Worm (Caenorhabditis elegans): ENCODE measurements around the gene ZK185.5.

ce11 chrIV:4570599-4570998 is 24.9 kb upstream of the ZK185.5 start:
- TF ChIP-seq aly-2 (tag; optimal IDR thresholded peaks at IDR 0.05), result no peak
- no peak for TF ChIP-seq fos-1 (tag; optimal IDR thresholded peaks at IDR 0.05)
- TF ChIP-seq Y116A8C.19 (tag; optimal IDR thresholded peaks at IDR 0.05; ENCODE audit: borderline replicate concordance), result no peak
- TF ChIP-seq ceh-82 (tag; optimal IDR thresholded peaks at IDR 0.05), result no peak
- TF ChIP-seq nhr-76 (tag; optimal IDR thresholded peaks at IDR 0.05), result no peak
- TF ChIP-seq lsy-2 (tag; optimal IDR thresholded peaks at IDR 0.05), result no peak
- no peak for TF ChIP-seq xbp-1 (tag; optimal IDR thresholded peaks at IDR 0.05)
- TF ChIP-seq mep-1 (tag; optimal IDR thresholded peaks at IDR 0.05), result no peak
- no peak for TF ChIP-seq nhr-11 (tag; optimal IDR thresholded peaks at IDR 0.05)
- TF ChIP-seq pqm-1 (tag; optimal IDR thresholded peaks at IDR 0.05), result no peak
- no peak for TF ChIP-seq ceh-8 (GFP tag; optimal IDR thresholded peaks at IDR 0.05)
- no peak for TF ChIP-seq nhr-237 (tag; optimal IDR thresholded peaks at IDR 0.05)
- no peak for TF ChIP-seq nhr-90 (tag; optimal IDR thresholded peaks at IDR 0.05; ENCODE audit: poor library complexity)
